Worm (Caenorhabditis elegans) whole organism, midembryonic: ENCODE data around the gene tat-1.
A peak's percentile ranks its signal among the peaks of the same experiment; 100 is the strongest.

ENCODE experiments used
- T22C8.4 ChIP-seq: fragments of 200-800 bp; sonication (Bioruptor generic); IDR thresholded peaks from 2 replicates; pipeline ENCODE4 v1.3.6; 2022; ENCODE audit warnings: missing genetic modification characterization, missing compliant biosample characterization
- flt-1 ChIP-seq: fragments of 200-800 bp; sonication (Bioruptor generic); IDR thresholded peaks from 2 replicates; pipeline ENCODE4 v1.3.6; 2022; ENCODE audit warnings: missing genetic modification characterization, missing compliant biosample characterization
- klf-2 ChIP-seq: fragments of 200-800 bp; sonication (Bioruptor generic); conservative IDR thresholded peaks from 2 replicates; pipeline ENCODE4 v1.3.6; 2022; ENCODE audit warnings: missing genetic modification reagents, missing genetic modification characterization, missing compliant biosample characterization
- med-1 ChIP-seq: sonication (generic microtip); optimal IDR thresholded peaks from 2 replicates; lab custom pipeline; 2017; ENCODE audit warnings: missing genetic modification characterization, mild to moderate bottlenecking, missing compliant biosample characterization, antibody characterized with exemption, missing genetic modification reagents; ENCODE audit not compliant: insufficient read depth
- ztf-23 ChIP-seq: fragments of 200-800 bp; sonication (Bioruptor generic); IDR thresholded peaks from 2 replicates; pipeline ENCODE4 v1.3.6; 2022; ENCODE audit warnings: missing genetic modification reagents, missing genetic modification characterization, missing compliant biosample characterization
- ztf-29 ChIP-seq: fragments of 200-800 bp; sonication (Bioruptor generic); IDR thresholded peaks from 2 replicates; pipeline ENCODE4 v1.3.6; 2022; ENCODE audit warnings: missing genetic modification reagents, missing genetic modification characterization, missing compliant biosample characterization

DNA sequence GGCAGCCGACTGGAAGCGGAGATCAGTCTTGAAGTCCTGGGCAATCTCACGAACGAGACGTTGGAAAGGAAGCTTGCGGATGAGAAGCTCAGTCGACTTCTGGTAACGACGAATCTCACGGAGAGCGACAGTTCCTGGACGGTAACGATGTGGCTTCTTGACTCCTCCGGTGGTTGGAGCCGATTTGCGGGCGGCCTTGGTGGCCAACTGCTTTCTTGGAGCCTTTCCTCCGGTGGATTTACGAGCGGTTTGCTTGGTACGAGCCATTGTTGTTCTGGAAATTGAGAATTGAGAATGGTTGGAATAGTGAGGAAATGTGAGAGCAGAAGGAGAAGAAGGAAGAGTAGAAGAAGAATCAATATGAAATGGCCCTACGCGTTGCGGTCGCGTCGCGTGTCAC, 53.6 kb downstream of the tat-1 start:
- TF ChIP-seq med-1 (GFP tag; lab: Kevin White, UChicago) (no peak), ztf-23 (GFP tag; lab: Robert Waterston, UW) (no peak), T22C8.4 (GFP tag; lab: Robert Waterston, UW) (peak; percentile 6; the same call in 1 of the 2 replicates), ztf-29 (GFP tag; lab: Robert Waterston, UW) (no peak), klf-2 (GFP tag; lab: Robert Waterston, UW) (0 out of 2 replicates have a peak, but pooled peaks have one; percentile 15), flt-1 (no peak)
